Fruit fly (Drosophila melanogaster): ENCODE data around the gene CG8173.

CG8173 gene

DNA sequence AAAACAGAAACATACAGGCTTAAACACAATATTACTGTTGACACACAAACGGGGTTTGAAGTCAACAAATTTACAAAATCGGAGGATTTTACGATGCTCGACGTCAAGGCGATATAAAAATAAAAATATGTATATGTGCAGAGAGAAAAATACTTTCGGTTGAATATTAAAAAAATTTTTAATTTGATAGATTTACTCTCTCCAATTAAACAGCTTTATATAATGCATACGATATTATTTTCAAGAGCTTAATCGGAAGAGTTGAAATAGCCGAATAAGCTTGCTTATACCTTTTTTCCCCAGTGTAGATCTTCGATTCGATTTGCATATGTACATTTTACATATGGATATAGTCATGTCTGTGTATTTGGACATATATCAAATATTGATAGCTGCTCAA is 12.8 kb downstream of the CG8173 start:
- TF ChIP-seq Snoo (tag; optimal IDR thresholded peaks at IDR 0.05): peak; percentile 52
- TF ChIP-seq CG15710 (tag; optimal IDR thresholded peaks at IDR 0.05): peak; percentile 26
- no peak for TF ChIP-seq CG14655 (GFP tag; optimal IDR thresholded peaks at IDR 0.05)
- TF ChIP-seq gl (tag; optimal IDR thresholded peaks at IDR 0.05): no peak
- no peak for TF ChIP-seq rn (GFP tag; IDR thresholded peaks at IDR 0.05)
- TF ChIP-seq CG10348 (GFP tag; IDR thresholded peaks at IDR 0.05): no peak
- TF ChIP-seq CG32121 (GFP tag; IDR thresholded peaks at IDR 0.05): no peak
- TF ChIP-seq CG12605 (GFP tag; IDR thresholded peaks at IDR 0.05): no peak
- TF ChIP-seq CG34367 (tag; optimal IDR thresholded peaks at IDR 0.05): no peak
- TF ChIP-seq Pif1A (GFP tag; optimal IDR thresholded peaks at IDR 0.05): no peak
- TF ChIP-seq CG8159 (tag; optimal IDR thresholded peaks at IDR 0.05): peak; percentile 20
- TF ChIP-seq CG13204 (GFP tag; optimal IDR thresholded peaks at IDR 0.05): no peak
- no peak for TF ChIP-seq CG8301 (tag; optimal IDR thresholded peaks at IDR 0.05)
- TF ChIP-seq fd96Ca (GFP tag; IDR thresholded peaks at IDR 0.05): no peak
- TF ChIP-seq Ets98B (GFP tag; IDR thresholded peaks at IDR 0.05): peak; percentile 26; the same call in 1 of the 2 replicates
- TF ChIP-seq EcR (GFP tag; optimal IDR thresholded peaks at IDR 0.05): no peak
- TF ChIP-seq Pif1B (GFP tag; optimal IDR thresholded peaks at IDR 0.05): peak; percentile 5
- no peak; the same call in 2 of the 3 replicates for TF ChIP-seq CG4496 (GFP tag; IDR thresholded peaks at IDR 0.05)
- TF ChIP-seq D1 (tag; optimal IDR thresholded peaks at IDR 0.05): no peak
- TF ChIP-seq CG9948 (tag; optimal IDR thresholded peaks at IDR 0.05): peak; percentile 8
- no peak for TF ChIP-seq CG17806 (tag; optimal IDR thresholded peaks at IDR 0.05)

DNA sequence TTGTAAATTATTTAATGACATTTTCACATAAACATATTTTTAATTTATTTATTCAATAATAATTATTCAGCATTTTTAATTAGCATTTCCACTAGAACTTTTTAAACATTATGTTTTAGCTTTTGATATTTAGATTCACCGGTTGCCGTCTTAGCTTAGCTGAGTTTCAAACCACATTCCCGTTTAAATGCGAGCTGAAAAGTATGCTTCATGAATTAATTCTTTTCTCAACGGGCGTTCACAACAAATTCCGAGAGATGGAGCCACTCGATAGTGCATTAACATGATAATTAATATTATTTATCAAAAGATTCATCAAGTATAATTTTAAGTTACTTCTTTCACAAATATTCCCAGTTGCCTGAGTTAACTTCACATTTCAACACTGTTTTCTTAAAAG is 13.8 kb downstream of the CG8173 start:
- TF ChIP-seq EcR (GFP tag; optimal IDR thresholded peaks at IDR 0.05) (peak; percentile 75), CG8159 (tag; optimal IDR thresholded peaks at IDR 0.05) (no peak), D1 (tag; optimal IDR thresholded peaks at IDR 0.05) (peak; percentile 42)

DNA sequence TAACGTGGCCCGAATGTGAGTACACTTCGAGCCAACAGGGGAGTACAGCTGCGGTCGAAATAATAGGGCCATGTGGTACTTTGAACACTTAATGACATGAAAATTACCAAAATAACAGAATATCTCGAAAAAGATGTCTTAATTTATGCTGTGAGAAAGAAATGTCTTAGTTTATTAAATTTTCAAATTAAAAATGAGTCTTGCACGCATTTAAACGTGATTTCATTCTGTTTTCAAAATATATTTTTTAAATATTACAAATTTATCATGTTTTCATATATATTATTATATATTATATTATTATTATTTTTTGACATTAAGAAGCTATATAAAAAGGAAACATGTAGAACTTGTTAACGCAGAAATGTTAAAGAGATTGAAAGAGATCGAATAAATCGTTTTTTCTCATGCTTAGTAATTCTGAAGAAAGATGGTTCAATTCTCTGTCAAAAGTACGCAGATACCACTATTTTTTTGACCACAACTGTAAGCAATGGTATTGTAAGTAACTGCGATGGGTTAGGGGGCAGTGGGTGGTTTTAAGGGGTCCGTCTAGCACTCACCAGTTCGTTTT is 14.5 kb downstream of the CG8173 start:
- TF ChIP-seq CG32121 (GFP tag; IDR thresholded peaks at IDR 0.05) (peak; percentile 64), CG4496 (GFP tag; IDR thresholded peaks at IDR 0.05) (peak; percentile 54), EcR (GFP tag; optimal IDR thresholded peaks at IDR 0.05) (no peak), CG8159 (tag; optimal IDR thresholded peaks at IDR 0.05) (peak; percentile 29), CG17806 (tag; optimal IDR thresholded peaks at IDR 0.05) (peak; percentile 10), CG8301 (tag; optimal IDR thresholded peaks at IDR 0.05) (peak; percentile 28), CG12605 (GFP tag; IDR thresholded peaks at IDR 0.05) (no peak), fd96Ca (GFP tag; IDR thresholded peaks at IDR 0.05) (peak; percentile 64; the same call in 2 of the 3 replicates), CG9948 (tag; optimal IDR thresholded peaks at IDR 0.05) (no peak), CG10348 (GFP tag; IDR thresholded peaks at IDR 0.05) (no peak), CG15710 (tag; optimal IDR thresholded peaks at IDR 0.05) (peak; percentile 11), Snoo (tag; optimal IDR thresholded peaks at IDR 0.05) (no peak), CG34367 (tag; optimal IDR thresholded peaks at IDR 0.05) (no peak), rn (GFP tag; IDR thresholded peaks at IDR 0.05) (no peak), CG14655 (GFP tag; optimal IDR thresholded peaks at IDR 0.05) (peak; percentile 50), Pif1B (GFP tag; optimal IDR thresholded peaks at IDR 0.05) (no peak), Ets98B (GFP tag; IDR thresholded peaks at IDR 0.05) (peak; percentile 20), Pif1A (GFP tag; optimal IDR thresholded peaks at IDR 0.05) (no peak), D1 (tag; optimal IDR thresholded peaks at IDR 0.05) (no peak), CG13204 (GFP tag; optimal IDR thresholded peaks at IDR 0.05) (no peak), gl (tag; optimal IDR thresholded peaks at IDR 0.05) (no peak)

DNA sequence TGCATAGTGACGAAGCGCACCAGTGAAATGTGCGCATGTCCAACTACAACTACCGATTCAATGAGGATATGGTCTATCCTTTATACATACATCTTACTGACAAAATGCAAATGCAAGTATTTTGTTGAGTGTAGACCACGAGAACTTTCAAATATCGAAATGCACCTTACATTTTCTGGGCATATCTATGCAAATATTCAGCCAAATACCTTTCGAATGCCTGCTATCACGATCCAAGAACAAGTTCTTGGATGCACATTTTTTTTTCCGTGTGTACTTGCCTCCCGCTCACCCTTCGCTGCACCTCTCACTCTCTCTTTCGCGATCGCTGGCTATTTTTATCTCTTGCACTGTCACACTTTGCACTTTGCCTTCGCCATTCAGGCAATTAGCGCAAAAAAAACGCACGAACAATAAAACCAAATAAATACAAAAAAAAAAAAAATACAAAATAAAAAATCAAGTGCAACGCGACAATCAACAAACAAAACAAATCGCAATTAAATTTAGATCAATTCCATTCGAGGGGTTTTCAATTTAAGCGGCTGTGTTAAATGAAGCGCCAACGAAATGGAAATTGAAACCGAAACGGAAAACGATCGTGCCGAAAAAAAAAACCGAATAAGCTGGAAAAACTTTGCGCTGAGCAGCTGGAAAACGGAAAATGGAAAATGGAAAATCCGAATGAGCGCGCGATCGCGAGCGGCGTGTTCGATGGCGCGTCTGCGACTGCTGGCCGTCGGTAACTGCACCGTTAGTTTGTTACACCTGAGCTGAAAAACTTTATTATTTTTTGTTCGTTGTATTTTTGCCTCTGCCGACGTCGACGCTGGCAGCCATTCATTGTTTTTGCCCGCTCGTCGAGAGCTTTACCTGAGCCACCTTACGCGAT is 15.2 kb downstream of the CG8173 start:
- peak; percentile 37 for TF ChIP-seq Pif1A (GFP tag; optimal IDR thresholded peaks at IDR 0.05)
- 0 out of 2 replicates have a peak, but pooled peaks have one; percentile 12 for TF ChIP-seq CG12605 (GFP tag; IDR thresholded peaks at IDR 0.05)
- no peak for TF ChIP-seq Snoo (tag; optimal IDR thresholded peaks at IDR 0.05)
- peak; percentile 71 for TF ChIP-seq fd96Ca (GFP tag; IDR thresholded peaks at IDR 0.05)
- no peak for TF ChIP-seq CG15710 (tag; optimal IDR thresholded peaks at IDR 0.05)
- no peak for TF ChIP-seq CG9948 (tag; optimal IDR thresholded peaks at IDR 0.05)
- no peak for TF ChIP-seq CG14655 (GFP tag; optimal IDR thresholded peaks at IDR 0.05)
- peak; percentile 60; the same call in 2 of the 3 replicates for TF ChIP-seq CG4496 (GFP tag; IDR thresholded peaks at IDR 0.05)
- peak; percentile 33; the same call in 1 of the 2 replicates for TF ChIP-seq CG32121 (GFP tag; IDR thresholded peaks at IDR 0.05)
- no peak for TF ChIP-seq EcR (GFP tag; optimal IDR thresholded peaks at IDR 0.05)
- TF ChIP-seq Pif1B (GFP tag; optimal IDR thresholded peaks at IDR 0.05): peak; percentile 58
- TF ChIP-seq Ets98B (GFP tag; IDR thresholded peaks at IDR 0.05): peak; percentile 35; the same call in 1 of the 2 replicates

DNA sequence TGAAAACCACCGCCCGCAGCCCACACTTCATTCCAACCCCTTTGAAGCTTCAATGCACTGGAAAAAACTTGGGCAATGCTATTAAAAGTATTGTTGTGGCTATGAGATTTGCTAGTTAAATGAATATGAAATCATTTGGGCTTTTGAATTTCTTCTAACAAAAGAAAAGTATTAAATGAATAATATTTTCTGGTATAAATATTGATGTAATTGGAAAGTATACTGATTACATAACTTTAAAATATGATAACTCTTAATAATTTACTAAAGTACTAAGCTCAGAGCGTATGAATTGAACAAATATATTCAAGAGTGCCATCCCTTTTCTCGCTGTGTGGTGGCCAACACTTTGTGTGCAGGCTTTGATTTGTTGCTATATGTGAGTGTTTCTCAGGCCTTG is 16.7 kb downstream of the CG8173 start:
- TF ChIP-seq rn (GFP tag; IDR thresholded peaks at IDR 0.05): no peak
- TF ChIP-seq CG9948 (tag; optimal IDR thresholded peaks at IDR 0.05): no peak
- TF ChIP-seq Snoo (tag; optimal IDR thresholded peaks at IDR 0.05): no peak
- TF ChIP-seq CG8301 (tag; optimal IDR thresholded peaks at IDR 0.05): peak; percentile 18
- TF ChIP-seq CG32121 (GFP tag; IDR thresholded peaks at IDR 0.05): peak; percentile 49
- peak; percentile 41 for TF ChIP-seq CG14655 (GFP tag; optimal IDR thresholded peaks at IDR 0.05)

Measured in whole organism, pupa.